Worm (Caenorhabditis elegans) whole organism, mixed stage, embryonic: ENCODE measurements around the gene D1086.19.
A peak's percentile ranks its signal among the peaks of the same experiment; 100 is the strongest.
"Not testable (repeated sequence)": the region's sequence is repeated elsewhere in the genome, so short reads cannot be mapped to it uniquely, and the experiment has no call there.

ENCODE experiments used
- M03D4.4 ChIP-seq: sonication (generic microtip); optimal IDR thresholded peaks from 2 replicates; lab custom pipeline; 2017; ENCODE audit warnings: mild to moderate bottlenecking, missing genetic modification characterization, missing compliant biosample characterization
- bed-3 ChIP-seq: fragments of 200-800 bp; sonication (Bioruptor generic); optimal IDR thresholded peaks from 3 replicates; lab custom pipeline; 2018; ENCODE audit warnings: mild to moderate bottlenecking, missing genetic modification characterization, moderate library complexity, missing compliant biosample characterization
- blmp-1 ChIP-seq: fragments of 150-350 bp; optimal IDR thresholded peaks from 2 replicates; lab custom pipeline; 2014; ENCODE audit warnings: missing biosample characterization, missing genetic modification characterization
- ceh-39 ChIP-seq: fragments of 150-350 bp; optimal IDR thresholded peaks from 2 replicates; lab custom pipeline; 2014; ENCODE audit warnings: missing biosample characterization, missing genetic modification characterization
- ceh-43 ChIP-seq: fragments of 200-800 bp; sonication (Bioruptor generic); optimal IDR thresholded peaks from 2 replicates; lab custom pipeline; 2018; ENCODE audit warnings: mild to moderate bottlenecking, missing genetic modification characterization, moderate library complexity, missing compliant biosample characterization
- ceh-83 ChIP-seq: fragments of 200-800 bp; sonication (Bioruptor generic); optimal IDR thresholded peaks from 2 replicates; lab custom pipeline; 2018; ENCODE audit warnings: mild to moderate bottlenecking, missing genetic modification characterization, missing compliant biosample characterization
- ces-1 ChIP-seq: fragments of 150-350 bp; optimal IDR thresholded peaks from 2 replicates; lab custom pipeline; 2014; ENCODE audit warnings: missing biosample characterization, missing genetic modification reagents, missing genetic modification characterization
- cnd-1 ChIP-seq: fragments of 200-800 bp; sonication (Bioruptor generic); optimal IDR thresholded peaks from 2 replicates; lab custom pipeline; 2018; ENCODE audit warnings: mild to moderate bottlenecking, missing genetic modification characterization, missing compliant biosample characterization
- drap-1 ChIP-seq: fragments of 200-800 bp; sonication (Bioruptor generic); optimal IDR thresholded peaks from 3 replicates; lab custom pipeline; 2018; ENCODE audit warnings: mild to moderate bottlenecking, missing genetic modification characterization, missing compliant biosample characterization
- elt-1 ChIP-seq: sonication (generic microtip); optimal IDR thresholded peaks from 2 replicates; lab custom pipeline; 2017; ENCODE audit warnings: missing genetic modification characterization, mild to moderate bottlenecking, missing compliant biosample characterization, antibody characterized with exemption, moderate library complexity, borderline replicate concordance; ENCODE audit not compliant: insufficient read depth
- elt-3 ChIP-seq: fragments of 150-350 bp; optimal IDR thresholded peaks from 2 replicates; lab custom pipeline; 2014; ENCODE audit warnings: missing biosample characterization, missing genetic modification characterization
- flh-1 ChIP-seq: fragments of 200-800 bp; sonication (Bioruptor generic); optimal IDR thresholded peaks from 2 replicates; lab custom pipeline; 2018; ENCODE audit warnings: mild to moderate bottlenecking, missing genetic modification characterization, moderate library complexity, missing compliant biosample characterization
- ham-2 ChIP-seq: fragments of 200-800 bp; sonication (Bioruptor generic); optimal IDR thresholded peaks from 2 replicates; lab custom pipeline; 2018; ENCODE audit warnings: mild to moderate bottlenecking, missing genetic modification characterization, missing compliant biosample characterization
- hlh-1 ChIP-seq: fragments of 150-350 bp; optimal IDR thresholded peaks from 2 replicates; lab custom pipeline; 2014; ENCODE audit warnings: missing biosample characterization, missing genetic modification reagents, missing genetic modification characterization
- lin-13 ChIP-seq: fragments of 150-350 bp; optimal IDR thresholded peaks from 2 replicates; lab custom pipeline; 2014; ENCODE audit warnings: missing biosample characterization, missing genetic modification characterization
- lsy-2 ChIP-seq: fragments of 150-350 bp; optimal IDR thresholded peaks from 2 replicates; lab custom pipeline; 2014; ENCODE audit warnings: missing biosample characterization, missing genetic modification characterization
- mab-5 ChIP-seq: fragments of 150-350 bp; optimal IDR thresholded peaks from 2 replicates; lab custom pipeline; 2014; ENCODE audit warnings: missing biosample characterization, missing genetic modification characterization
- mls-2 ChIP-seq: sonication (generic microtip); optimal IDR thresholded peaks from 2 replicates; lab custom pipeline; 2016; ENCODE audit warnings: mild to moderate bottlenecking, missing genetic modification characterization, moderate library complexity, missing compliant biosample characterization
- nhr-12 ChIP-seq: fragments of 150-350 bp; optimal IDR thresholded peaks from 2 replicates; lab custom pipeline; 2014; ENCODE audit warnings: missing biosample characterization, missing genetic modification characterization
- nhr-2 ChIP-seq: fragments of 150-350 bp; optimal IDR thresholded peaks from 2 replicates; lab custom pipeline; 2014; ENCODE audit warnings: missing biosample characterization, missing genetic modification characterization
- nhr-237 ChIP-seq: fragments of 150-350 bp; optimal IDR thresholded peaks from 2 replicates; lab custom pipeline; 2014; ENCODE audit warnings: missing biosample characterization, missing genetic modification characterization
- nhr-28 ChIP-seq: fragments of 150-350 bp; optimal IDR thresholded peaks from 2 replicates; lab custom pipeline; 2014; ENCODE audit warnings: missing biosample characterization, missing genetic modification characterization
- nhr-76 ChIP-seq: sonication (generic microtip); optimal IDR thresholded peaks from 2 replicates; lab custom pipeline; 2017; ENCODE audit warnings: missing biosample characterization, missing genetic modification characterization
- pha-4 ChIP-seq: fragments of 150-350 bp; optimal IDR thresholded peaks from 2 replicates; lab custom pipeline; 2018; ENCODE audit warnings: missing biosample characterization, missing genetic modification reagents, missing genetic modification characterization
- sem-2 ChIP-seq: fragments of 200-800 bp; sonication (Bioruptor generic); optimal IDR thresholded peaks from 2 replicates; lab custom pipeline; 2018; ENCODE audit warnings: mild to moderate bottlenecking, missing genetic modification characterization, missing compliant biosample characterization
- sptf-1 ChIP-seq: sonication (generic microtip); optimal IDR thresholded peaks from 2 replicates; lab custom pipeline; 2017; ENCODE audit warnings: mild to moderate bottlenecking, missing genetic modification characterization, moderate library complexity, missing compliant biosample characterization
- tbx-8 ChIP-seq: fragments of 200-800 bp; sonication (Bioruptor generic); optimal IDR thresholded peaks from 2 replicates; lab custom pipeline; 2018; ENCODE audit warnings: mild to moderate bottlenecking, missing genetic modification characterization, moderate library complexity, missing compliant biosample characterization
- unc-120 ChIP-seq: sonication (generic microtip); optimal IDR thresholded peaks from 2 replicates; lab custom pipeline; 2017; ENCODE audit warnings: missing genetic modification characterization, missing compliant biosample characterization; ENCODE audit not compliant: poor library complexity, severe bottlenecking
- unc-39 ChIP-seq: fragments of 150-350 bp; optimal IDR thresholded peaks from 2 replicates; lab custom pipeline; 2014; ENCODE audit warnings: missing biosample characterization, missing genetic modification characterization
- zip-8 ChIP-seq: fragments of 150-350 bp; optimal IDR thresholded peaks from 2 replicates; lab custom pipeline; 2014; ENCODE audit warnings: missing biosample characterization, missing genetic modification characterization
- ztf-11 ChIP-seq: fragments of 150-350 bp; optimal IDR thresholded peaks from 2 replicates; lab custom pipeline; 2014; ENCODE audit warnings: missing biosample characterization, missing genetic modification characterization

The D1086.19 gene

DNA sequence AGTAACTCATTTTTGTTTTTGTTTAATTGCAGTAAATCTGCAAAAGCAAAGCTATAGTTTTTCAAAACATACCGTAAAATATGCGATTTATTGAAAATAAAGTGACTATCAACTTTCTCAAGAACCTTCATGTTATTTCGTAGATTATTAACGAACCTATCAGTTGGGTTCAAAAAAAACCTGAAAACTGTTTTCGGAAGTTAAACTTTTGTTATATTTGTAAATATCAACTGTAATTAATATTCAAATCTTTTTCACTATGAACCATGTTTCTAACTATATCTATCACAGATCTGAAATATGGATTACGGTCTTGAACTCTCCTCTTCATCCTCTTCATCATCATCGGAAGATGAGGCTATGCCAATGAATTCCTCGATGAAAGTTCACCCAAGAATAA is at the start of gene D1086.19:
TSS of gene D1086.19 (plus strand) at position 301 of the 400 bp plus-strand sequence.
- TF ChIP-seq blmp-1 (tag; lab: Kevin White, UChicago) (no peak), elt-3 (tag; lab: Kevin White, UChicago) (no peak), mls-2 (tag; lab: Kevin White, UChicago) (no peak), M03D4.4 (tag; lab: Kevin White, UChicago) (no peak), sptf-1 (tag; lab: Kevin White, UChicago) (no peak), nhr-12 (tag; lab: Kevin White, UChicago) (no peak), pha-4 (no peak), zip-8 (tag; lab: Kevin White, UChicago) (no peak), drap-1 (GFP tag; lab: Kevin White, UChicago) (no peak), sem-2 (GFP tag; lab: Kevin White, UChicago) (no peak), tbx-8 (no peak)

DNA sequence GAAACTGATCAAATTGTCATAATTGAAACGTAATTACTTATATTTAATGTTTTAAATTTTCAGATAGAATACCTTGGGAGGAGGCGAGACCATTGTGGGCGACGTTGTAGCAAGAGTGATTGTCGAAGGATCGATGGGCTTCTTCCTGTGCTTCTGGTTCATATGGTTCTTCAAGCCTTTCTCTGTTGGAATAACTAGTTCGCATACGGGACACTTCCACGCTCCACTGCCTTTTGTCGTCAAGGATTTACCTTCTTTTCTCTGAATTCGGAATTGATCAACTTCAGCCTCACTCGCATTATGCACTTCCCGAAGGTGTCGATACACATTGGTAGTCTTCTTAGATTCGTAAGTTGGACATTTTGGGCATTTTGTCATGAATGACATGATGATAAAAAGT is 38.9 kb upstream of the D1086.19 start, which contains the start of gene F58D12.1:
TSS of gene F58D12.1 (plus strand) at position 301 of the 400 bp plus-strand sequence.
- not testable (repeated sequence) for TF ChIP-seq cnd-1 (tag; lab: Kevin White, UChicago); ces-1 (GFP tag; lab: Kevin White, UChicago); elt-1 (tag; lab: Kevin White, UChicago)

DNA sequence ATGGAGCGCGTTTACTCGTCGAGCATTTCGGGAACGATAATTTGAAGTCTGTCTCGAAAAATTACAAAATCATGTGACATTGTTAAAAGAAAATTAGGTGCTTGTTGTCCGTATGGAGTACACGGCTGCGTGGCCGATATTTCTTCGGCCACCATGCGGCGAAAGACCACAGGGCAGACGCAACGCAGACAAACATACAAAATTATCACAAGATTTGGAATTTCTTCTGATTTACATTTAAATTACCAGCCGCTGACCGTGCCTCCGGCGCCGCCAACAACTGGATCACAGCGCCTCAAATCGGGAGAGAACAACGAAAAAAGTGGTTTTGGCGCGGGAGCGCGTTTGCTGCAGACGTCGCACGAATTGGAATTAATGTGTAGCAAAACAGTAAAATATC is 33.1 kb upstream of the D1086.19 start:
- TF ChIP-seq unc-120 (tag; lab: Kevin White, UChicago) (peak; percentile 11), lsy-2 (tag; lab: Kevin White, UChicago) (peak; percentile 26), sptf-1 (tag; lab: Kevin White, UChicago) (peak; percentile 49), nhr-237 (tag; lab: Kevin White, UChicago) (peak; percentile 38), cnd-1 (tag; lab: Kevin White, UChicago) (peak; percentile 25), pha-4 (peak; percentile 51), ces-1 (GFP tag; lab: Kevin White, UChicago) (peak; percentile 65), lin-13 (tag; lab: Kevin White, UChicago) (peak; percentile 34)

DNA sequence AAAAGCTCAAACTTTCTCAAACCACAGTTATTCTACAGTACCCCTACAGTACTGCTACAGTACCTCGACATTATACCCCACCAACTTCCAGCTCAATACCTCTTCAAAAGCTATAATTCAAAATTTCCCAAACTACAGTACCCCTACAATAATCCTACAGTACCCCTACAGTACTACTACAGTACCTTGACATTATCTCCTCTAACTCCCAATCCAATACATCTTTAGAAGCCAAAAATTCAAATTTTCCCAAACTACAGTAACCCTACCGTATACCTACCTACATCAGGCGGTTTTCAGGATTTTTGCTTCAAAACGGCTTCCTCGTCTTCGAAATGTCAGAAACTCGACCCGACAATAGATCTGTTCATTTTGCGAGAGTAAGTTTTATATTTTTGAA is 30.6 kb upstream of the D1086.19 start, which contains the start of gene F58D12.3:
TSS of gene F58D12.3 (plus strand) at position 301 of the 400 bp plus-strand sequence.
- TF ChIP-seq cnd-1 (tag; lab: Kevin White, UChicago) (no peak), ceh-39 (tag; lab: Kevin White, UChicago) (no peak), ztf-11 (no peak), unc-39 (tag; lab: Kevin White, UChicago) (no peak), lsy-2 (tag; lab: Kevin White, UChicago) (no peak), zip-8 (tag; lab: Kevin White, UChicago) (no peak), nhr-2 (no peak), elt-1 (tag; lab: Kevin White, UChicago) (no peak), lin-13 (tag; lab: Kevin White, UChicago) (no peak), mls-2 (tag; lab: Kevin White, UChicago) (no peak), mab-5 (no peak), nhr-28 (tag; lab: Kevin White, UChicago) (no peak), nhr-237 (tag; lab: Kevin White, UChicago) (no peak), ceh-43 (GFP tag; lab: Kevin White, UChicago) (no peak), ces-1 (GFP tag; lab: Kevin White, UChicago) (no peak)

DNA sequence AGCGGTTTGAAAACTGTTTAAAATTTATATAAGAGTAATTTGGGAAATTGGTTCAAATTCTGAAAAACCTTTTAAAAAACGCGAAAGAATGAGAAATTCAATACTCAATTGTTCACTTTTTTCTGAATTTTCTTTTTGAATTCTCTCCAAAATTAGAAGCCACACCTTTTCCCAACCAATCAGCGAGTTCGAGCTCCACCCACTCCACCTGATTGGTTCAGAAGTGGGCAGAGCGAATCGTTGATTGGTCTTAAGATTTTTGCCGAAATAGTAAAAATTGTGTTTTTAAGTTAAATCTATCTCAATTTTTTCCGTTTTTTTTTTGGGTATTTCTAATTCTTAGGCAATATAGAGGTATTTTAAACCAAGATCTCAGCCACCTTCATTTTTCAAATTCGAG is 24.2 kb upstream of the D1086.19 start:
- no peak for TF ChIP-seq pha-4
- TF ChIP-seq drap-1 (GFP tag; lab: Kevin White, UChicago): no peak
- TF ChIP-seq zip-8 (tag; lab: Kevin White, UChicago): no peak
- TF ChIP-seq sptf-1 (tag; lab: Kevin White, UChicago): no peak
- no peak for TF ChIP-seq elt-3 (tag; lab: Kevin White, UChicago)
- no peak for TF ChIP-seq unc-39 (tag; lab: Kevin White, UChicago)
- no peak for TF ChIP-seq nhr-237 (tag; lab: Kevin White, UChicago)
- TF ChIP-seq blmp-1 (tag; lab: Kevin White, UChicago): no peak
- TF ChIP-seq tbx-8: no peak
- TF ChIP-seq ceh-83 (GFP tag; lab: Kevin White, UChicago): no peak
- TF ChIP-seq lsy-2 (tag; lab: Kevin White, UChicago): no peak
- no peak for TF ChIP-seq bed-3 (GFP tag; lab: Kevin White, UChicago)
- TF ChIP-seq ztf-11: no peak
- no peak for TF ChIP-seq nhr-76 (tag; lab: Kevin White, UChicago)
- no peak for TF ChIP-seq ces-1 (GFP tag; lab: Kevin White, UChicago)
- no peak for TF ChIP-seq lin-13 (tag; lab: Kevin White, UChicago)
- no peak for TF ChIP-seq sem-2 (GFP tag; lab: Kevin White, UChicago)
- no peak for TF ChIP-seq flh-1
- TF ChIP-seq hlh-1 (tag; lab: Kevin White, UChicago): no peak
- TF ChIP-seq ham-2 (GFP tag; lab: Kevin White, UChicago): no peak
